Worm (Caenorhabditis elegans): ENCODE results near the gene C09E7.7.

The C09E7.7 gene

DNA sequence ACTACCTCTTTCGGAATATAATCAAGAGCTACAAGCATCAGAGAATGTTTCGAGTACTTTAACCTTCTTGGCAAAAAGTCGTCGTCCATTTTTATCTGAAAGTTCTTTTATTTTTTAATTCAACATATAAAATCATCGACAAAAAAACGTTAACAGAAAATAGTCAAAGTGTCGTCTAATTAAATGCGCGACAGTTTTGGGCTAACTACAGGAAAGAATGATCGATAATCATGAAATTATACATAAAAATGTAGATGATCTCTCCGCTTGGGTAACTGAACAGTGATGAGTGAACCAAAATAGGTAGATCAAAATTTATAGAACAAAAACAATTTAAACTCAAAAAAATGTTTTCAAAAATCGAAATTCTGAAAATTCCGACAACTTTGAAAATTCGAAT lies 7.4 kb upstream of the C09E7.7 start, which contains the start of gene C09E7.8:
Gene C09E7.8, minus strand, starts transcription at position 101 of the 400 bp plus-strand sequence.
- no peak for TF ChIP-seq T22C8.4 (GFP tag; IDR thresholded peaks at IDR 0.05)
- TF ChIP-seq ref-1 (GFP tag; conservative IDR thresholded peaks at IDR 0.05), result no peak
- no peak for TF ChIP-seq ztf-23 (GFP tag; IDR thresholded peaks at IDR 0.05)
- no peak for TF ChIP-seq med-1 (GFP tag; optimal IDR thresholded peaks at IDR 0.05; ENCODE audit: insufficient read depth)
- no peak for TF ChIP-seq klf-2 (GFP tag; conservative IDR thresholded peaks at IDR 0.05)
- no peak for TF ChIP-seq cog-1 (tag; optimal IDR thresholded peaks at IDR 0.05)
- TF ChIP-seq tab-1 (GFP tag; IDR thresholded peaks at IDR 0.05), result no peak
- TF ChIP-seq ztf-29 (GFP tag; IDR thresholded peaks at IDR 0.05), result no peak
- TF ChIP-seq flt-1 (GFP tag; IDR thresholded peaks at IDR 0.05), result no peak

DNA sequence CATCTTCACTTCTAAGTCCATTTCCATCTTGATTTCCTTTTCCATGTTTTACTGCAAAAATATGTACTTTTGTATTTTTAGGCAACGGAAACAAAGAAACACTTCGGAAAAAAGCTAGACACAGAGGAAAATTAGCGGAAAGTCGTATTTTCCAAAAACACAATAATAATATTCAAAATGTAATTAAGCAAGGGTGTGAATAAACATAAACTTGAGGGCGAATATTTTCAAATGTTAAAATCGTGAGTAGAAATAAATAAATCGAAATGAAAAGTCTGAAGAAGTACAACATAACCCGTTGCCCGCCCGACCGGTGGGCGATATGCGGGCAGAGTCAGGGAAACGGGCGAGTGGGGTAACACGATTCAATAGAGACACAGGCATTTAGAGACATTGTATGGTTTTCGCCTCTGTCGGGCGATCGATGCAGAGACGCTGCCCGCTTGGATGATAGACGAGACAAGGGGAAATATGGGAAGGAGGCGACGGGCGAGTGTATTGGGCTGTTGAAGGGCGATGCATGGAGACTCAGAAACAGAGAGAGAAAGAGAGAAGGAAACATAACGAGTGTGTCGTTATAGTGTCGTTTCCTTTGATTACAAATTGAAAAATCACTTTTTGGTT lies 14.0 kb downstream of the C09E7.7 start, which contains the start of gene C09E7.4:
Gene C09E7.4, minus strand, starts transcription at position 51 of the 624 bp plus-strand sequence.
- TF ChIP-seq T22C8.4 (GFP tag; IDR thresholded peaks at IDR 0.05) (0 out of 2 replicates have a peak, but pooled peaks have one; percentile 43), cog-1 (tag; optimal IDR thresholded peaks at IDR 0.05) (peak; percentile 69), flt-1 (GFP tag; IDR thresholded peaks at IDR 0.05) (peak; percentile 64; the same call in 1 of the 2 replicates), med-1 (GFP tag; optimal IDR thresholded peaks at IDR 0.05; ENCODE audit: insufficient read depth) (no peak)

DNA sequence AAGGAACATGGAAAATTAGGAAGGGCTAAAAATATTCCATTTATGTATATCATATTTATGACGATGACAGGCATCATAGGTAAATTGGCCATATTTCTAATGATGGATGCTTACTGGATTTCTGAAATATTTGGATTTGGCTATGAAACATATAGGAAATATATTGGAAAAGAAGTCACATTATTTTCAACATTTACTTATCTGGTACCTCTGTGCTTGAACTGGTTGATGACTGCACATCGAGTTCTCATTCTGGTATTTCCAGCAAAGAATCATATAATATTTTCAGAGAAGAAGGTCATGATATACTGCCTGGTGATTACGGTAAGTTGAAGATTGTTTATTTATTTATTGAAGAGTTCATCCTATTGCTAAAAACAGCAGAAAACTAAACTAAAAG lies 18.4 kb downstream of the C09E7.7 start, which contains the start of gene srxa-5:
Gene srxa-5, plus strand, starts transcription at position 301 of the 400 bp plus-strand sequence.
- TF ChIP-seq ztf-23 (GFP tag; IDR thresholded peaks at IDR 0.05) (no peak), T22C8.4 (GFP tag; IDR thresholded peaks at IDR 0.05) (no peak), klf-2 (GFP tag; conservative IDR thresholded peaks at IDR 0.05) (no peak), ref-1 (GFP tag; conservative IDR thresholded peaks at IDR 0.05) (no peak), flt-1 (GFP tag; IDR thresholded peaks at IDR 0.05) (no peak), med-1 (GFP tag; optimal IDR thresholded peaks at IDR 0.05; ENCODE audit: insufficient read depth) (no peak), tab-1 (GFP tag; IDR thresholded peaks at IDR 0.05) (no peak), ztf-29 (GFP tag; IDR thresholded peaks at IDR 0.05) (no peak), cog-1 (tag; optimal IDR thresholded peaks at IDR 0.05) (no peak)

DNA sequence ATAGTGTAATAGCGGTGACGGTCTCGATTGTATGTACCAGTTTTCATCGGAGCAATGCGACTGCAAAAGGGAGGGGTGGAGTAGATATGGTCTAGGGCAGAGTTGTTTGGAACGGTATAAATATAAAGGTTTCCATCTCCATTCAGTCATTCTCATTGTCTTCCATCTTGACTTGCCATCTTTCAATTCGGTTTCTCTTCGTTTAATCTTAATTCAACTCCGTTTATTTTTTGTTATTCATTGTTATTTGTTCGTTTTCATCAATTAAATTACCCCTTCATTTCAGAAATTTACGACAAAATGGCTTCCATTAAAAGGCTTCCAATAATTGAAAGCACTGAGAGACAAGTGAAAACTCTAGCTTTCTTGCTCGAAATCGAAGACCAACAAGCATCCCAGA lies 19.9 kb downstream of the C09E7.7 start, which contains the start of gene C09E7.11:
Gene C09E7.11, plus strand, starts transcription at position 301 of the 400 bp plus-strand sequence.
- TF ChIP-seq ref-1 (GFP tag; conservative IDR thresholded peaks at IDR 0.05) (no peak), ztf-23 (GFP tag; IDR thresholded peaks at IDR 0.05) (no peak), cog-1 (tag; optimal IDR thresholded peaks at IDR 0.05) (no peak)

DNA sequence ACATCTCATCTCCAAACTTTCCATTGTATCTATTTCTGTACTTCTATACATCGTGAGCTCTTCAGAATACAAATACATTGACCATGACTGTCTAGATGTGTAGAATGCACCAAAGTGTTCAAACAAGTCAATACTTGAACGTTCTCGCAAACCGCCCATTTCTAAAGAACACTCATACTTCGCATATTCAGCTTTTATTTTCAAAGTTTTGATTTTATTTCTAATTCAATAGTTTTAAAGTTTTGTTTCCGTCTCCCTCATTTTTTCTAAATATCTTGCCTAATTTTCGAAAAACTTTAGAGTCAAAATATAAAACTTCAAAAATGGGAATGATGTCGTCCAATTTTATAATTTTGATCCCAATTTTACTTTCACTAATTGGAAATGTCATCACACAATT lies 23.1 kb downstream of the C09E7.7 start, which contains the start of gene pqn-10:
Gene pqn-10, plus strand, starts transcription at position 301 of the 400 bp plus-strand sequence.
- TF ChIP-seq ztf-23 (GFP tag; IDR thresholded peaks at IDR 0.05) (no peak), flt-1 (GFP tag; IDR thresholded peaks at IDR 0.05) (no peak), tab-1 (GFP tag; IDR thresholded peaks at IDR 0.05) (no peak), cog-1 (tag; optimal IDR thresholded peaks at IDR 0.05) (no peak), klf-2 (GFP tag; conservative IDR thresholded peaks at IDR 0.05) (no peak), ztf-29 (GFP tag; IDR thresholded peaks at IDR 0.05) (no peak), T22C8.4 (GFP tag; IDR thresholded peaks at IDR 0.05) (no peak), med-1 (GFP tag; optimal IDR thresholded peaks at IDR 0.05; ENCODE audit: insufficient read depth) (no peak), ref-1 (GFP tag; conservative IDR thresholded peaks at IDR 0.05) (no peak)

DNA sequence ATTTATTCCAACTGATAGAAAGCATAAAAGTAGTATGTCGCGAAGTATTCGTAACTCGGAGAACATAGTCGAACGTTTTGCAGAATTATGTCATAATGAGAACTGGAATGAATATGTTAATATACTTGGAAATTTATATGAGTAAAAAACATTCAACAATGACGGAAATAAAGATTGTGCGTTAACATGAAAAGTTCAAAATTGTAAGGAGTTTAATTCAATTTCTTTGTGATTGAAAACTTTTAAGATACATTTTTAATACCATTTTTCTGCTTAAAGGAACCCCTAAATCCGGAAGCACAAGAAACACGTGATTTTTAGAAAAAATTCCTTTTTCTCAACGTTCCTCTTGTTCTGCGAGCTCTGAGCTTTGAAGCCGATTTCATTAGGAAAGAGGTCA lies 25.5 kb downstream of the C09E7.7 start, which contains the start of gene oig-1:
Gene oig-1, minus strand, starts transcription at position 101 of the 400 bp plus-strand sequence.
- no peak for TF ChIP-seq ref-1 (GFP tag; conservative IDR thresholded peaks at IDR 0.05)
- no peak for TF ChIP-seq ztf-23 (GFP tag; IDR thresholded peaks at IDR 0.05)
- TF ChIP-seq T22C8.4 (GFP tag; IDR thresholded peaks at IDR 0.05), result no peak
- TF ChIP-seq cog-1 (tag; optimal IDR thresholded peaks at IDR 0.05), result no peak
- TF ChIP-seq med-1 (GFP tag; optimal IDR thresholded peaks at IDR 0.05; ENCODE audit: insufficient read depth), result no peak
- TF ChIP-seq ztf-29 (GFP tag; IDR thresholded peaks at IDR 0.05), result no peak
- no peak for TF ChIP-seq tab-1 (GFP tag; IDR thresholded peaks at IDR 0.05)
- no peak for TF ChIP-seq flt-1 (GFP tag; IDR thresholded peaks at IDR 0.05)
- no peak for TF ChIP-seq klf-2 (GFP tag; conservative IDR thresholded peaks at IDR 0.05)

DNA sequence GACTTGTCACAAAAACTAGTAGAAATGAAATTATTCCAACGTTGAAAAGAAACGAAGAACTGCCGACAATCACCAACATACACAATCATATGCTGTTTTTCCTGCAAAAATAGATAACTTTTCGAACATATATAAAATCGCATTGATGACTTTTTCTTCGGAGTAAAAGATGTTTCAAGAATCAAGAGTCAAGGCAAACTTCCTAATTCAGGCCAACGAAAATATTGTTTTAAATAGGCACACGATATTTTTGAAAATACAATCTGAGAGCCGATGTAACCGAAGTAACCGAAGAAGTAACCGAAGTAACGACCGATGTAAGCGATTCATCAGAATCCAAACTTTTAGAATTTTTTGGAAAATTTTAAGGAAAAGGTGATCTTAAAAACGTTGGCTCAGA lies 31.1 kb downstream of the C09E7.7 start, which contains the start of gene C09E7.10:
Gene C09E7.10, minus strand, starts transcription at position 101 of the 400 bp plus-strand sequence.
- TF ChIP-seq klf-2 (GFP tag; conservative IDR thresholded peaks at IDR 0.05), result no peak
- no peak for TF ChIP-seq flt-1 (GFP tag; IDR thresholded peaks at IDR 0.05)
- TF ChIP-seq T22C8.4 (GFP tag; IDR thresholded peaks at IDR 0.05), result no peak
- TF ChIP-seq ztf-29 (GFP tag; IDR thresholded peaks at IDR 0.05), result no peak
- TF ChIP-seq tab-1 (GFP tag; IDR thresholded peaks at IDR 0.05), result no peak
- TF ChIP-seq med-1 (GFP tag; optimal IDR thresholded peaks at IDR 0.05; ENCODE audit: insufficient read depth), result no peak

DNA sequence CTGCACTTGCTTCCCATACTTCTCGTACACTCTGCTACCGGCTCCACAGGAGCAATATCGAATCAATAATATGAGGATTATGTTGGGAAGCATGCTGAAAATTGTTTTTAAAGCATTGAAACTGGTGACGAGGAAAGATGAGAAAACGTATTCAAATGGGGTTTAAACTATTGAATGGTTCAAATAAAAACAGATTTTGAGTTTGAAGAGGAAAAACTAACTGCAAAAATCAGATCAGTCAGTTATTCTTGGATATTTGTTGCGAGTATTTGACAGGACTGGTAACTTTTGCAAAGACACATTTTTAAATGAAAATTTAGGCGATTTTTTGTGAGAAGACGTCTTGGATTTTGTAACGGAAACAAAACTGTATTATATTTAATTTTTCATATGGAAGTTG lies 36.4 kb downstream of the C09E7.7 start, which contains the start of gene acr-5:
Gene acr-5, minus strand, starts transcription at position 101 of the 400 bp plus-strand sequence.
- no peak for TF ChIP-seq ref-1 (GFP tag; conservative IDR thresholded peaks at IDR 0.05)
- TF ChIP-seq klf-2 (GFP tag; conservative IDR thresholded peaks at IDR 0.05), result no peak
- no peak for TF ChIP-seq T22C8.4 (GFP tag; IDR thresholded peaks at IDR 0.05)
- TF ChIP-seq ztf-23 (GFP tag; IDR thresholded peaks at IDR 0.05), result no peak

DNA sequence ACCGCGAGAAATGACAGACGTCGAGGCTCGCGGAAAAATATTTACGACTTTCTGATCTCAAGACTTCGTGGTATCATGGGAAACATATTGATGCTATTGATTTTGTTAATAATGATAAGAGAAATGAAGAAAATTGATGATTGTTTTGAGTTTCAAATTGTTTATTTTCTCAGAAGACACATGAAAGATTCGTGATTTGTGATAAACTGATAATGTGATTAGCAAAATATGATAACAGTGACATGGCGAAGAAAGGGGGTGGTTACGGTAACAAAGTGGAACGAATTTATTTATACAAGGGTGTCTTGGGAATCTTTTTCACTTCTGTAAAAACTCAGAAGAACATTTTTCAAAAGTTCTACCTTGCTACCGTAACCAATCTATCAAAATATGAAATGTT lies 41.7 kb downstream of the C09E7.7 start:
- no peak for TF ChIP-seq T22C8.4 (GFP tag; IDR thresholded peaks at IDR 0.05)
- TF ChIP-seq med-1 (GFP tag; optimal IDR thresholded peaks at IDR 0.05; ENCODE audit: insufficient read depth), result no peak
- TF ChIP-seq klf-2 (GFP tag; conservative IDR thresholded peaks at IDR 0.05), result no peak
- TF ChIP-seq flt-1 (GFP tag; IDR thresholded peaks at IDR 0.05), result no peak
- TF ChIP-seq cog-1 (tag; optimal IDR thresholded peaks at IDR 0.05), result no peak
- TF ChIP-seq ztf-23 (GFP tag; IDR thresholded peaks at IDR 0.05), result no peak
- TF ChIP-seq ztf-29 (GFP tag; IDR thresholded peaks at IDR 0.05), result no peak
- no peak for TF ChIP-seq ref-1 (GFP tag; conservative IDR thresholded peaks at IDR 0.05)
- TF ChIP-seq tab-1 (GFP tag; IDR thresholded peaks at IDR 0.05), result no peak

DNA sequence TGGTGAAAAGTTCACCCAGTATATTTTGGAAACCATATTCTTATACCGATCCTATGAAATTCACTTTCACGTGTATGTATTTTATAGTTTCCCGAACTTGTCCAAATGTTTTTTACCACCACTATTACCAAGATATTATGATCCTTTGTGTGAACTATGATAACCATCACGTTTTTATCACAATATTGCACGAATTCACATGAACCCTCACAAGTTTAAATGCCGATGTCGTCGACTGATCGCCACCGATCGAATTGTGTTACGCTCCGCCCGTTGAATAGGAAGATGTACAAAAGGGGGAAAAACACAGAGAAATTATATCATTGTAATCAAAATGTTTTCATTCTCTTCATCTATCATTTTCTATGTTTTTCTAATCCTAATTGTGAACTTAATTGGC lies 42.7 kb downstream of the C09E7.7 start:
- TF ChIP-seq cog-1 (tag; optimal IDR thresholded peaks at IDR 0.05) (no peak), flt-1 (GFP tag; IDR thresholded peaks at IDR 0.05) (no peak)

Data from whole organism, midembryonic.